Worm (Caenorhabditis elegans): ENCODE measurements around the gene Y69A2AL.2.
A peak's percentile ranks its signal among the peaks of the same experiment; 100 is the strongest.

DNA sequence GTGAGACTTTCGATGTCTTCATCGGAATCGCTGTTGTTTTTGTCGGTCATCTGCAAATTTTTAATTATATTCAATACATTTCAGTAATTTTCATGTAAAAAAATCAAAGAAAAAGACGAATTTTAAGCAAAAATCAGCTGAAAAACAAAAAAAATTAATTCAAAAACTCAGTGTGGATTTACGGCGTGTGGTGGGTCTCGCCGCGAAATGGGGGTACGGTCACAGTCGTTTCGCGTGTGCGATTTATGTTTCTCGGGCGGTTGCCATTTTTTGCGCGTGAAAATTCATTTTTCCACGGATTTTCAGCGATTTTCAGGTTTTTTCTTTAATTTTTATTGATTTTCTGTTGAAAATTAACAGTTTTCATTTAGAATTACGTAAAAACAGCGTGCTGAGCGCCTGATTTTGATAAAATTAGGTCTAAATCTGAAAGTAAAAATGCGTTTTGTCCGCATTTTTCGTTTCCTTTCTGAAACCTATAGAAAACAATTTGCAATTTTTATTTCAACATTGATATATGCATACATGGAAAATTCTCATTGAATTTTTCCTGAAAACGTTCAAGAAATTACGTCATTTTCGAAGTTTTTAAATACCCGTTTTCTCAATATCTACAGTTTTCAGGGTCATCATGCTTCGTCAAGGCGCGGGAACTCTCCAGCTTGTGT lies 13.2 kb downstream of the Y69A2AL.2 start, which contains the start of the genes ccdc-12 and Y69A2AR.18:
- TF ChIP-seq mab-5 (tag; optimal IDR thresholded peaks at IDR 0.05) (no peak), unc-62 (GFP tag; optimal IDR thresholded peaks at IDR 0.05) (no peak), pha-4 (tag; optimal IDR thresholded peaks at IDR 0.05) (peak; percentile 34), ztf-11 (tag; optimal IDR thresholded peaks at IDR 0.05) (no peak), nhr-76 (tag; optimal IDR thresholded peaks at IDR 0.05) (no peak), lsy-2 (tag; optimal IDR thresholded peaks at IDR 0.05) (peak; percentile 97)

All from whole organism, mixed stage, embryonic.